Worm (Caenorhabditis elegans): Measurements from ENCODE around the gene H37A05.4.

- TF ChIP-seq med-1 (GFP tag; optimal IDR thresholded peaks at IDR 0.05; ENCODE audit: insufficient read depth): no peak
- TF ChIP-seq T22C8.4 (GFP tag; IDR thresholded peaks at IDR 0.05): no peak
- no peak for TF ChIP-seq flt-1 (GFP tag; IDR thresholded peaks at IDR 0.05)
- no peak for TF ChIP-seq ztf-29 (GFP tag; IDR thresholded peaks at IDR 0.05)
- TF ChIP-seq klf-2 (GFP tag; conservative IDR thresholded peaks at IDR 0.05): no peak
- TF ChIP-seq ztf-23 (GFP tag; IDR thresholded peaks at IDR 0.05): no peak
Observed at ce11 chrV:13671911-13672639, 22.5 kb upstream of the H37A05.4 start, which contains the start of the genes mip-2 and F58G11.4.

Measured in whole organism, midembryonic.